ENCODE assay signal across 5 worm cellular contexts in the genomic region with DNA sequence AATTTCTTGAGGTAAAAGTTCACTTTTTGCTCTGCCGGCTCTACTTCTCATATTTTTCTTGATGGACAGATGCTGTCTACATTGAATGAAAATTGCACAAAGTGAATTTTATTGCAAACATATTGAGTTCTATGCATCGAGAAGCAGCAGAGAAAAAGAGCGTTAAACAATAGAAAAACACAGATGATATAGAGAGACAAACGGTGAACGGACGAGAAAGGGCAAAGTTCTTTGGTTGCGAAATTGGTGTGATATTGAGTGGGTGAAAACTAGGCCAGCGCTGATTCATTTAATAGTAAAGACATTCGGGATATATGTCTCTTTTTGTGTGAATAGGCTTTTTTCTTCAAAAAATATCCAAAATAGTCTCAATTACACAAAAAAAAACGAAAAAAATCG.
TF ChIP-seq lines count a peak whose summit lies in the region.

No protein-coding gene starts in this region.

TF ChIP-seq in whole organism, L1 larva, 84 proteins besides CTCF, POLR2A, EP300 and RAD21:
- TF ChIP-seq snpc-4 (tag; optimal IDR thresholded peaks at IDR 0.05; lab: Kevin White, UChicago) (no peak), snu-23 (GFP tag; optimal IDR thresholded peaks at IDR 0.05; lab: Kevin White, UChicago) (no peak), dsc-1 (tag; optimal IDR thresholded peaks at IDR 0.05; lab: Kevin White, UChicago) (peak; percentile 59), skn-1 (tag; optimal IDR thresholded peaks at IDR 0.05; lab: Kevin White, UChicago) (peak; percentile 41), fkh-4 (tag; optimal IDR thresholded peaks at IDR 0.05; lab: Kevin White, UChicago; ENCODE audit: borderline replicate concordance) (peak; percentile 15), zip-4 (GFP tag; optimal IDR thresholded peaks at IDR 0.05; lab: Kevin White, UChicago) (no peak), pax-3 (tag; optimal IDR thresholded peaks at IDR 0.05; lab: Kevin White, UChicago) (no peak), nhr-11 (tag; optimal IDR thresholded peaks at IDR 0.05; lab: Kevin White, UChicago) (no peak)

TF ChIP-seq in whole organism, L2 larva, 48 proteins besides CTCF, POLR2A, EP300 and RAD21:
- no peak for TF ChIP-seq nhr-12 (tag; optimal IDR thresholded peaks at IDR 0.05; lab: Kevin White, UChicago)
- peak; percentile 18 for TF ChIP-seq unc-55 (GFP tag; optimal IDR thresholded peaks at IDR 0.05; lab: Kevin White, UChicago)

TF ChIP-seq in whole organism, L3 larva, 47 proteins besides CTCF, POLR2A, EP300 and RAD21:
- TF ChIP-seq elt-3 (tag; optimal IDR thresholded peaks at IDR 0.05; lab: Kevin White, UChicago) (no peak), nhr-76 (tag; optimal IDR thresholded peaks at IDR 0.05; lab: Kevin White, UChicago) (no peak), nhr-43 (tag; optimal IDR thresholded peaks at IDR 0.05; lab: Kevin White, UChicago; ENCODE audit: poor library complexity, severe bottlenecking) (peak; percentile 34), pha-4 (tag; optimal IDR thresholded peaks at IDR 0.05; lab: Kevin White, UChicago) (peak; percentile 1), ama-1 (optimal IDR thresholded peaks at IDR 0.05; lab: Kevin White, UChicago) (peak; percentile 70)

TF ChIP-seq in whole organism, L4 larva, 104 proteins besides CTCF, POLR2A, EP300 and RAD21:
- TF ChIP-seq hlh-11 (tag; optimal IDR thresholded peaks at IDR 0.05; lab: Kevin White, UChicago) (peak; percentile 9), dmd-6 (GFP tag; IDR thresholded peaks at IDR 0.05; lab: Robert Waterston, UW) (peak; percentile 42; the same call in 1 of the 2 replicates), fkh-10 (GFP tag; optimal IDR thresholded peaks at IDR 0.05; lab: Kevin White, UChicago) (no peak)

TF ChIP-seq in whole organism, young adult, 124 proteins besides CTCF, POLR2A, EP300 and RAD21:
- no peak for TF ChIP-seq ama-1 (optimal IDR thresholded peaks at IDR 0.05; lab: Kevin White, UChicago)
- TF ChIP-seq ama-1 (GFP tag; optimal IDR thresholded peaks at IDR 0.05; lab: Kevin White, UChicago), result no peak
- no peak for TF ChIP-seq ceh-58 (GFP tag; IDR thresholded peaks at IDR 0.05; lab: Robert Waterston, UW)
- TF ChIP-seq ztf-6 (GFP tag; IDR thresholded peaks at IDR 0.05; lab: Robert Waterston, UW), result no peak
- no peak for TF ChIP-seq him-1 (tag; optimal IDR thresholded peaks at IDR 0.05; lab: Kevin White, UChicago)
- TF ChIP-seq F55B11.4 (tag; optimal IDR thresholded peaks at IDR 0.05; lab: Kevin White, UChicago; ENCODE audit: borderline replicate concordance, insufficient read depth), result no peak
- TF ChIP-seq Y53G8AR.9 (GFP tag; conservative IDR thresholded peaks at IDR 0.05; lab: Robert Waterston, UW), result 0 out of 2 replicates have a peak, but pooled peaks have one; percentile 20
- no peak for TF ChIP-seq lsy-27 (tag; optimal IDR thresholded peaks at IDR 0.05; lab: Kevin White, UChicago; ENCODE audit: borderline replicate concordance, insufficient read depth)
- TF ChIP-seq sptf-2 (GFP tag; optimal IDR thresholded peaks at IDR 0.05; lab: Kevin White, UChicago), result no peak
- no peak for TF ChIP-seq hlh-12 (tag; optimal IDR thresholded peaks at IDR 0.05; lab: Kevin White, UChicago)
- no peak for TF ChIP-seq nfya-2 (GFP tag; IDR thresholded peaks at IDR 0.05; lab: Robert Waterston, UW)
- no peak for TF ChIP-seq tlf-1 (GFP tag; optimal IDR thresholded peaks at IDR 0.05; lab: Kevin White, UChicago)
- no peak for TF ChIP-seq dox-1 (GFP tag; IDR thresholded peaks at IDR 0.05; lab: Robert Waterston, UW)
- no peak for TF ChIP-seq hsf-1 (GFP tag; IDR thresholded peaks at IDR 0.05; lab: Robert Waterston, UW)
- TF ChIP-seq ztf-28 (GFP tag; IDR thresholded peaks at IDR 0.05; lab: Robert Waterston, UW), result no peak
- TF ChIP-seq tbp1 (GFP tag; optimal IDR thresholded peaks at IDR 0.05; lab: Kevin White, UChicago), result no peak
- no peak for TF ChIP-seq lir-1 (GFP tag; conservative IDR thresholded peaks at IDR 0.05; lab: Robert Waterston, UW)
- peak; percentile 67 for TF ChIP-seq cebp-1 (GFP tag; IDR thresholded peaks at IDR 0.05; lab: Robert Waterston, UW)
- TF ChIP-seq cebp-1 (tag; optimal IDR thresholded peaks at IDR 0.05; lab: Kevin White, UChicago), result peak; percentile 76
- TF ChIP-seq zfh-2 (GFP tag; conservative IDR thresholded peaks at IDR 0.05; lab: Robert Waterston, UW), result no peak
- TF ChIP-seq F57A8.1 (GFP tag; optimal IDR thresholded peaks at IDR 0.05; lab: Kevin White, UChicago), result no peak
- TF ChIP-seq ztf-18 (tag; optimal IDR thresholded peaks at IDR 0.05; lab: Kevin White, UChicago), result no peak
- TF ChIP-seq athp-1 (tag; optimal IDR thresholded peaks at IDR 0.05; lab: Kevin White, UChicago), result no peak
- TF ChIP-seq T07F8.4 (tag; optimal IDR thresholded peaks at IDR 0.05; lab: Kevin White, UChicago), result no peak
- TF ChIP-seq hmg-1.2 (GFP tag; IDR thresholded peaks at IDR 0.05; lab: Robert Waterston, UW), result no peak
- no peak for TF ChIP-seq let-526 (GFP tag; IDR thresholded peaks at IDR 0.05; lab: Robert Waterston, UW)
- TF ChIP-seq pha-4 (tag; optimal IDR thresholded peaks at IDR 0.05; lab: Kevin White, UChicago), result no peak
- no peak for TF ChIP-seq lin-54 (GFP tag; optimal IDR thresholded peaks at IDR 0.05; lab: Kevin White, UChicago)
- no peak for TF ChIP-seq F49E8.2 (tag; optimal IDR thresholded peaks at IDR 0.05; lab: Kevin White, UChicago; ENCODE audit: insufficient read depth)
- TF ChIP-seq madf-6 (GFP tag; IDR thresholded peaks at IDR 0.05; lab: Robert Waterston, UW), result no peak
- TF ChIP-seq madf-3 (GFP tag; IDR thresholded peaks at IDR 0.05; lab: Robert Waterston, UW), result 0 out of 2 replicates have a peak, but pooled peaks have one; percentile 71
- TF ChIP-seq snpc-1.1 (tag; optimal IDR thresholded peaks at IDR 0.05; lab: Kevin White, UChicago; ENCODE audit: insufficient read depth), result peak; percentile 14
- TF ChIP-seq bed-2 (GFP tag; IDR thresholded peaks at IDR 0.05; lab: Robert Waterston, UW), result no peak
- no peak for TF ChIP-seq F10E7.11 (tag; optimal IDR thresholded peaks at IDR 0.05; lab: Kevin White, UChicago)
- no peak for TF ChIP-seq egrh-3 (GFP tag; IDR thresholded peaks at IDR 0.05; lab: Robert Waterston, UW)
- TF ChIP-seq nfyb-1 (GFP tag; IDR thresholded peaks at IDR 0.05; lab: Robert Waterston, UW), result 0 out of 2 replicates have a peak, but pooled peaks have one; percentile 23
- no peak for TF ChIP-seq die-1 (tag; optimal IDR thresholded peaks at IDR 0.05; lab: Kevin White, UChicago)
- TF ChIP-seq nfya-1 (tag; optimal IDR thresholded peaks at IDR 0.05; lab: Kevin White, UChicago; ENCODE audit: borderline replicate concordance, insufficient read depth), result no peak
- no peak for TF ChIP-seq gei-17 (GFP tag; optimal IDR thresholded peaks at IDR 0.05; lab: Kevin White, UChicago)
- TF ChIP-seq let-607 (tag; optimal IDR thresholded peaks at IDR 0.05; lab: Kevin White, UChicago), result no peak
- no peak for TF ChIP-seq cebp-2 (GFP tag; IDR thresholded peaks at IDR 0.05; lab: Robert Waterston, UW)
- TF ChIP-seq nhr-80 (tag; optimal IDR thresholded peaks at IDR 0.05; lab: Kevin White, UChicago), result peak; percentile 8
- no peak for TF ChIP-seq Y53F4B.3 (GFP tag; IDR thresholded peaks at IDR 0.05; lab: Robert Waterston, UW)
- TF ChIP-seq unc-130 (GFP tag; optimal IDR thresholded peaks at IDR 0.05; lab: Kevin White, UChicago), result no peak
- no peak for TF ChIP-seq chd-7 (tag; optimal IDR thresholded peaks at IDR 0.05; lab: Kevin White, UChicago)
- no peak for TF ChIP-seq attf-6 (GFP tag; IDR thresholded peaks at IDR 0.05; lab: Robert Waterston, UW)
- 0 out of 2 replicates have a peak, but pooled peaks have one; percentile 29 for TF ChIP-seq K11D2.4 (GFP tag; IDR thresholded peaks at IDR 0.05; lab: Robert Waterston, UW)
- no peak for TF ChIP-seq F39B2.1 (GFP tag; IDR thresholded peaks at IDR 0.05; lab: Robert Waterston, UW)
- no peak for TF ChIP-seq snpc-3.4 (tag; optimal IDR thresholded peaks at IDR 0.05; lab: Kevin White, UChicago)
